Fruit fly (Drosophila melanogaster) S2 (cell line): Measurements from ENCODE around the gene CG15035.

Source experiments
- CG8478 ChIP-seq: fragments of >200 bp; optimal IDR thresholded peaks from 2 replicates; lab custom pipeline; 2018
- CTCF ChIP-seq, 2 experiments: fragments of >200 bp; optimal IDR thresholded peaks; 2 replicates each; lab custom pipeline; 2018

- TF ChIP-seq CG8478 (lab: Kevin White, UChicago) (no peak), CTCF (optimal IDR thresholded peaks at IDR 0.05; lab: Kevin White, UChicago) (no peak)
These were observed 29.4 kb upstream of the CG15035 start for dm6 chrX:7432393-7432792.
